Worm (Caenorhabditis elegans): ENCODE measurements around the gene tag-278.

The tag-278 gene

DNA sequence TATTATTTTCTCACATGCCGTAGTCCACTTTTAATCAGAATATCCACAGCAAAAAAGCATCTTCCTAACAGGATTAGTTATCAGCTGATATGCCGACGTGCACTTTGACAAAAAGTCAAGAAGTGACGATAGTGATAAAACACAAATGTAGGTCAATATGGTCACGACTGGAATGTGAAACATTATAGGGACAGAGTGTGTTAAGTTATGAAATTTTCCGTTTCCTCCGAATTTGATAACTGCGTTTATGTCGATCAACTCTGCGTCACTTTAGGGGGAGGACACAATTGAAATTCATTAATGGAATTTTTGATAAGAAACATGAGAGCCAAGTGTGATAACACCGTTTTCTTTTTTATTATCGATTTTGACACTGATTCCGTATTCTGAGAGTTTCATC is 40.0 kb upstream of the tag-278 start, which contains the start of gene aex-4 (continued):
- TF ChIP-seq ZK337.2 (GFP tag; IDR thresholded peaks at IDR 0.05) (no peak), rbr-2 (tag; optimal IDR thresholded peaks at IDR 0.05) (no peak), skn-1 (tag; optimal IDR thresholded peaks at IDR 0.05) (no peak), nhr-6 (tag; optimal IDR thresholded peaks at IDR 0.05) (no peak), mes-2 (tag; optimal IDR thresholded peaks at IDR 0.05; ENCODE audit: poor library complexity, severe bottlenecking) (no peak), T20F7.1 (GFP tag; optimal IDR thresholded peaks at IDR 0.05) (peak; percentile 6), fos-1 (tag; optimal IDR thresholded peaks at IDR 0.05) (no peak), mep-1 (tag; optimal IDR thresholded peaks at IDR 0.05) (peak; percentile 21), daf-16 (GFP tag; optimal IDR thresholded peaks at IDR 0.05) (no peak), daf-16 (tag; optimal IDR thresholded peaks at IDR 0.05) (peak; percentile 89), php-3 (GFP tag; IDR thresholded peaks at IDR 0.05) (peak; percentile 75), ztf-11 (tag; optimal IDR thresholded peaks at IDR 0.05) (no peak), aha-1 (tag) (peak; percentile 97), tra-1 (GFP tag; IDR thresholded peaks at IDR 0.05) (peak; percentile 58), hlh-30 (tag; optimal IDR thresholded peaks at IDR 0.05; ENCODE audit: insufficient read depth) (peak; percentile 35), nhr-76 (tag; optimal IDR thresholded peaks at IDR 0.05) (no peak), Y48G9A.11 (GFP tag; IDR thresholded peaks at IDR 0.05) (no peak), daf-12 (tag; optimal IDR thresholded peaks at IDR 0.05) (no peak)

DNA sequence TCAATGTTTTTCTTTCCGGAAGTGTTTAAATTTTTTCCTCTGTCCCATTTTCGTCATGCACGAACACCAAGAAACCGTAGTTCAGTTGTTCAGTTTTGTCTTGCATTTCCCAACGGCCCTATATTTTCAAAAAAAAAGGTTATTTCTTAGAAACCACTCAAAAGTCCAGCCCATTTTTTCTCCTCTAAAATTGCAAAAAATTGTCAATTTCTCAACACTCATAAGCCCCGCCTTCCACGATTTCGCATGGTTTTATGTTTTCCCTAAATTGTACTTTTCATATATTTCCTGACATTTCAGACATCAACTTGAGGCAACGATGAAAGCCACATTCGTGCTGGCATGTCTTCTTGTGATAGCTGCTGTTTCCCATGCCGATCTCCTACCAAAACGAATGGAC is 38.3 kb upstream of the tag-278 start, which contains the start of gene nlp-1:
Gene nlp-1 (plus strand): TSS at position 301 of the 400 bp plus-strand sequence.
- TF ChIP-seq dpl-1 (GFP tag; optimal IDR thresholded peaks at IDR 0.05), result no peak
- no peak for TF ChIP-seq ceh-20 (GFP tag; IDR thresholded peaks at IDR 0.05)
- TF ChIP-seq nhr-10 (tag; optimal IDR thresholded peaks at IDR 0.05), result no peak
- TF ChIP-seq tra-1 (GFP tag; IDR thresholded peaks at IDR 0.05), result no peak
- TF ChIP-seq vab-7 (GFP tag; IDR thresholded peaks at IDR 0.05), result no peak
- no peak for TF ChIP-seq zip-2 (tag; optimal IDR thresholded peaks at IDR 0.05)

DNA sequence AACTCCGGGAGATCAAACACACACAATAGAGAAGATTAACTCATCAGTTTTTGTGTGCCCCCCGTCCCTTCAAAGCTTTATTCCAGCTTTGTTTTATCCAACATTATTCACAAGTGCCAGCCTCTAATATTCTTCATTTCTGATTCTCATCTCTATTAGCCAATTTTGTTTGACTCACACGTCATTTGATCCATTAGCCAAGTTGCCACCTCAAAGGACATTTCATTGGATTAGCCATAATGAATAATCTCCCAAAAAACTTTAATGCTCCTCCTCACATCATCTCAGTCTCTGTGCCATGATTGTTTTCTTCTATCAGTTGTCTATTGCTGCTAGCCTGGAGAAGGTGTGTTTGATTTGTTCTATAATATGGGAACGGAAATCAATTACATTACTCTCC is 36.4 kb upstream of the tag-278 start:
- TF ChIP-seq F26F4.8 (GFP tag; conservative IDR thresholded peaks at IDR 0.05) (no peak), rbr-2 (tag; optimal IDR thresholded peaks at IDR 0.05) (no peak), dpl-1 (GFP tag; optimal IDR thresholded peaks at IDR 0.05) (no peak), dmd-6 (GFP tag; IDR thresholded peaks at IDR 0.05) (no peak), ztf-7 (tag; optimal IDR thresholded peaks at IDR 0.05) (no peak), vab-7 (GFP tag; IDR thresholded peaks at IDR 0.05) (no peak), cey-2 (tag; optimal IDR thresholded peaks at IDR 0.05; ENCODE audit: borderline replicate concordance, insufficient read depth) (no peak), arid-1 (GFP tag; conservative IDR thresholded peaks at IDR 0.05) (no peak), egl-27 (tag; optimal IDR thresholded peaks at IDR 0.05) (no peak), unc-130 (GFP tag; optimal IDR thresholded peaks at IDR 0.05) (no peak), daf-12 (tag; optimal IDR thresholded peaks at IDR 0.05) (no peak), dmd-8 (GFP tag; IDR thresholded peaks at IDR 0.05) (no peak), egl-43 (GFP tag; IDR thresholded peaks at IDR 0.05) (no peak), saeg-2 (GFP tag; IDR thresholded peaks at IDR 0.05) (no peak), daf-8 (GFP tag; IDR thresholded peaks at IDR 0.05) (no peak), ceh-62 (tag; optimal IDR thresholded peaks at IDR 0.05) (no peak), mep-1 (tag; optimal IDR thresholded peaks at IDR 0.05) (no peak)

DNA sequence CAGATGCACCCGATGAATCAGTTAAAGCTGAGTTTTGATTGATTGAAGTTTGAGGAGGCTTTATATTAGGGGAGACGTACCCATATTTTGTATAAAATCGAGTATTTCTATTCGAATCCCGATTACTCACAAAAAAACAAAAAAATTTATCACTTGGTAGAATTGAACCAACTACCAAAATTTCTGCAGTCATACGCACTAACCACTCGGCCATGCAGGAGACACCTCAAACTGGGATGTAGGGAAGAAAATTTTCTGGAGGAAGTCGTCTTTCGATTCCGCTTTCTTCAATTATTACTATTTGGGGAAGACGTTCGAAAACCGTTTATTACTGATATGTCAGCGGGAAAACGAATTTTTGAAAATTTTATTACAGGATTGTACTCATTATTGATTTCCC is 33.6 kb upstream of the tag-278 start:
- 0 out of 2 replicates have a peak, but pooled peaks have one; percentile 38 for TF ChIP-seq dmd-8 (GFP tag; IDR thresholded peaks at IDR 0.05)
- peak; percentile 62 for TF ChIP-seq lim-7 (GFP tag; IDR thresholded peaks at IDR 0.05)
- TF ChIP-seq snpc-1.2 (GFP tag; IDR thresholded peaks at IDR 0.05), result peak; percentile 38; the same call in 1 of the 2 replicates
- TF ChIP-seq Y105C5A.15 (GFP tag; IDR thresholded peaks at IDR 0.05), result 0 out of 2 replicates have a peak, but pooled peaks have one; percentile 36
